Fruit fly (Drosophila melanogaster) whole organism, embryonic: ENCODE results near the gene Cdk1.

Experiments
- Blimp-1 ChIP-seq: fragments of 200-800 bp; sonication (Bioruptor generic); optimal IDR thresholded peaks from 3 replicates; lab custom pipeline; 2018; ENCODE audit warnings: missing biosample characterization, missing genetic modification characterization, mild to moderate bottlenecking, moderate library complexity, missing genetic modification reagents
- CG10147 ChIP-seq: fragments of 200-800 bp; sonication (Bioruptor generic); optimal IDR thresholded peaks from 2 replicates; lab custom pipeline; 2019; ENCODE audit warnings: missing biosample characterization, mild to moderate bottlenecking, missing genetic modification characterization, moderate library complexity
- CG10654 ChIP-seq: fragments of 200-800 bp; sonication (Bioruptor generic); optimal IDR thresholded peaks from 2 replicates; lab custom pipeline; 2016; ENCODE audit warnings: missing biosample characterization, missing genetic modification characterization
- CG10959 ChIP-seq: fragments of 200-800 bp; sonication (Bioruptor generic); IDR thresholded peaks from 2 replicates; pipeline ENCODE4 v1.3.6; 2022; ENCODE audit warnings: missing biosample characterization, missing genetic modification characterization
- CG12071 ChIP-seq: fragments of 200-800 bp; sonication (Bioruptor generic); optimal IDR thresholded peaks from 3 replicates; lab custom pipeline; 2018; ENCODE audit warnings: missing biosample characterization, mild to moderate bottlenecking, missing genetic modification characterization
- CG13287 ChIP-seq: fragments of 200-800 bp; sonication (Bioruptor generic); IDR thresholded peaks from 2 replicates; pipeline ENCODE4 v1.3.6; 2022; ENCODE audit warnings: missing biosample characterization, missing genetic modification characterization; ENCODE audit not compliant: partially characterized antibody
- CG14710 ChIP-seq: fragments of 200-800 bp; sonication (Bioruptor generic); optimal IDR thresholded peaks from 3 replicates; lab custom pipeline; 2019; ENCODE audit warnings: missing biosample characterization, mild to moderate bottlenecking, missing genetic modification characterization, moderate library complexity
- CG1647 ChIP-seq: fragments of 200-800 bp; sonication (Bioruptor generic); optimal IDR thresholded peaks from 3 replicates; lab custom pipeline; 2016; ENCODE audit warnings: missing biosample characterization, missing genetic modification characterization
- CG16813 ChIP-seq: fragments of 200-800 bp; sonication (Bioruptor generic); IDR thresholded peaks from 3 replicates; pipeline ENCODE4 v1.3.6; 2022; ENCODE audit warnings: missing biosample characterization, missing genetic modification characterization; ENCODE audit not compliant: partially characterized antibody
- CG17328 ChIP-seq: fragments of 200-800 bp; sonication (Bioruptor generic); IDR thresholded peaks from 2 replicates; pipeline ENCODE4 v1.3.6; 2022; ENCODE audit warnings: missing biosample characterization, missing genetic modification characterization
- CG17385 ChIP-seq: fragments of 200-800 bp; sonication (Bioruptor generic); optimal IDR thresholded peaks from 3 replicates; lab custom pipeline; 2018; ENCODE audit warnings: missing biosample characterization, mild to moderate bottlenecking, missing genetic modification characterization
- CG1792 ChIP-seq: fragments of 200-800 bp; sonication (Bioruptor generic); optimal IDR thresholded peaks from 2 replicates; lab custom pipeline; 2016; ENCODE audit warnings: missing biosample characterization, missing genetic modification characterization
- CG2678 ChIP-seq: fragments of 200-800 bp; sonication (Bioruptor generic); optimal IDR thresholded peaks from 3 replicates; lab custom pipeline; 2019; ENCODE audit warnings: missing biosample characterization, mild to moderate bottlenecking, missing genetic modification characterization, moderate library complexity
- CG3065 ChIP-seq: fragments of 200-800 bp; sonication (Bioruptor generic); optimal IDR thresholded peaks from 2 replicates; lab custom pipeline; 2016; ENCODE audit warnings: missing biosample characterization, missing genetic modification characterization
- CG31365 ChIP-seq: fragments of 200-800 bp; sonication (Bioruptor generic); optimal IDR thresholded peaks from 2 replicates; lab custom pipeline; 2018; ENCODE audit warnings: missing biosample characterization, mild to moderate bottlenecking, missing genetic modification characterization
- CG3163 ChIP-seq: fragments of 200-800 bp; sonication (Bioruptor generic); optimal IDR thresholded peaks from 3 replicates; lab custom pipeline; 2016; ENCODE audit warnings: missing biosample characterization, missing genetic modification characterization
- CG3407 ChIP-seq: fragments of 200-800 bp; sonication (Bioruptor generic); optimal IDR thresholded peaks from 2 replicates; lab custom pipeline; 2018; ENCODE audit warnings: missing biosample characterization, mild to moderate bottlenecking, missing genetic modification characterization
- CG42726 ChIP-seq: fragments of 200-800 bp; sonication (Bioruptor generic); IDR thresholded peaks from 2 replicates; pipeline ENCODE4 v1.3.6; 2022; ENCODE audit warnings: missing biosample characterization, missing genetic modification characterization; ENCODE audit not compliant: partially characterized antibody
- CG4360 ChIP-seq: fragments of 200-800 bp; sonication (Bioruptor generic); IDR thresholded peaks from 2 replicates; pipeline ENCODE4 v1.3.6; 2022; ENCODE audit warnings: missing biosample characterization, missing genetic modification characterization
- CG6765 ChIP-seq: fragments of 200-800 bp; sonication (Bioruptor generic); optimal IDR thresholded peaks from 3 replicates; lab custom pipeline; 2017; ENCODE audit warnings: missing biosample characterization, mild to moderate bottlenecking, missing genetic modification characterization
- CG7745 ChIP-seq: fragments of 200-800 bp; sonication (Bioruptor generic); optimal IDR thresholded peaks from 2 replicates; lab custom pipeline; 2018; ENCODE audit warnings: missing biosample characterization, mild to moderate bottlenecking, missing genetic modification characterization, moderate library complexity
- D19B ChIP-seq: fragments of 200-800 bp; sonication (Bioruptor generic); optimal IDR thresholded peaks from 2 replicates; lab custom pipeline; 2017; ENCODE audit warnings: missing biosample characterization, mild to moderate bottlenecking, missing genetic modification characterization
- Dad ChIP-seq: fragments of 200-800 bp; sonication (Bioruptor generic); optimal IDR thresholded peaks from 3 replicates; lab custom pipeline; 2016; ENCODE audit warnings: missing biosample characterization, missing genetic modification characterization
- Dp ChIP-seq: fragments of 200-800 bp; sonication (Bioruptor generic); optimal IDR thresholded peaks from 2 replicates; lab custom pipeline; 2018; ENCODE audit warnings: missing biosample characterization, mild to moderate bottlenecking, missing genetic modification characterization, moderate library complexity
- Fer1 ChIP-seq: fragments of 200-800 bp; sonication (Bioruptor generic); optimal IDR thresholded peaks from 2 replicates; lab custom pipeline; 2017; ENCODE audit warnings: missing biosample characterization, mild to moderate bottlenecking, missing genetic modification characterization
- Gsc ChIP-seq: fragments of 200-800 bp; sonication (Bioruptor generic); IDR thresholded peaks from 2 replicates; pipeline ENCODE4 v1.3.6; 2022; ENCODE audit warnings: missing biosample characterization, missing genetic modification characterization
- H15 ChIP-seq: fragments of 200-800 bp; sonication (Bioruptor generic); IDR thresholded peaks from 3 replicates; pipeline ENCODE4 v1.3.6; 2022; ENCODE audit warnings: missing biosample characterization, missing genetic modification characterization
- Hr3 ChIP-seq: fragments of 200-800 bp; sonication (Bioruptor generic); optimal IDR thresholded peaks from 3 replicates; lab custom pipeline; 2016; ENCODE audit warnings: missing biosample characterization, missing genetic modification characterization
- Mad ChIP-seq: fragments of 200-800 bp; sonication (Bioruptor generic); optimal IDR thresholded peaks from 2 replicates; lab custom pipeline; 2016; ENCODE audit warnings: missing biosample characterization, missing genetic modification characterization
- NK7.1 ChIP-seq: fragments of 200-800 bp; sonication (Bioruptor generic); optimal IDR thresholded peaks from 3 replicates; lab custom pipeline; 2016; ENCODE audit warnings: missing biosample characterization, missing genetic modification characterization
- Xrp1 ChIP-seq: fragments of 200-800 bp; sonication (Bioruptor generic); IDR thresholded peaks from 2 replicates; pipeline ENCODE4 v1.3.6; 2022; ENCODE audit warnings: missing biosample characterization, missing genetic modification characterization
- YL-1 ChIP-seq: fragments of 200-800 bp; sonication (Bioruptor generic); optimal IDR thresholded peaks from 3 replicates; lab custom pipeline; 2017; ENCODE audit warnings: missing biosample characterization, mild to moderate bottlenecking, missing genetic modification characterization
- ash1 ChIP-seq: fragments of 200-800 bp; sonication (Bioruptor generic); optimal IDR thresholded peaks from 2 replicates; lab custom pipeline; 2018; ENCODE audit warnings: missing biosample characterization, mild to moderate bottlenecking, missing genetic modification characterization
- chif ChIP-seq, 2 experiments: fragments of 200-800 bp; sonication (Bioruptor generic); optimal IDR thresholded peaks; 3 replicates each; lab custom pipeline; 2016; ENCODE audit warnings: missing biosample characterization in 2 of 2, missing genetic modification characterization in 2 of 2
- ems ChIP-seq: fragments of 200-800 bp; sonication (Bioruptor generic); optimal IDR thresholded peaks from 3 replicates; lab custom pipeline; 2016; ENCODE audit warnings: missing biosample characterization, missing genetic modification characterization
- en ChIP-seq: fragments of 200-800 bp; sonication (Bioruptor generic); optimal IDR thresholded peaks from 2 replicates; lab custom pipeline; 2016; ENCODE audit warnings: missing biosample characterization, missing genetic modification characterization
- exex ChIP-seq: fragments of 200-800 bp; sonication (Bioruptor generic); optimal IDR thresholded peaks from 4 replicates; lab custom pipeline; 2018; ENCODE audit warnings: missing biosample characterization, mild to moderate bottlenecking, missing genetic modification characterization, moderate library complexity
- nom ChIP-seq: fragments of 200-800 bp; sonication (Bioruptor generic); optimal IDR thresholded peaks from 2 replicates; lab custom pipeline; 2017; ENCODE audit warnings: missing biosample characterization, missing genetic modification characterization, mild to moderate bottlenecking, moderate library complexity, missing genetic modification reagents
- peb ChIP-seq: fragments of 200-800 bp; sonication (Bioruptor generic); IDR thresholded peaks from 2 replicates; pipeline ENCODE4 v1.3.6; 2022; ENCODE audit warnings: missing biosample characterization, missing genetic modification characterization
- pfk ChIP-seq: fragments of 200-800 bp; sonication (Bioruptor generic); optimal IDR thresholded peaks from 2 replicates; lab custom pipeline; 2018; ENCODE audit warnings: missing biosample characterization, mild to moderate bottlenecking, missing genetic modification characterization, moderate library complexity
- pho ChIP-seq: fragments of 200-800 bp; sonication (Bioruptor generic); optimal IDR thresholded peaks from 2 replicates; lab custom pipeline; 2016; ENCODE audit warnings: missing biosample characterization, missing genetic modification characterization
- repo ChIP-seq: fragments of 200-800 bp; sonication (Bioruptor generic); optimal IDR thresholded peaks from 2 replicates; lab custom pipeline; 2016; ENCODE audit warnings: missing biosample characterization, missing genetic modification characterization
- rib ChIP-seq: fragments of 200-800 bp; sonication (Bioruptor generic); IDR thresholded peaks from 2 replicates; pipeline ENCODE4 v1.3.6; 2022; ENCODE audit warnings: missing biosample characterization, missing genetic modification characterization
- salm ChIP-seq: fragments of 200-800 bp; sonication (Bioruptor generic); optimal IDR thresholded peaks from 2 replicates; lab custom pipeline; 2018; ENCODE audit warnings: missing biosample characterization, mild to moderate bottlenecking, missing genetic modification characterization
- schlank ChIP-seq: fragments of 200-800 bp; sonication (Bioruptor generic); optimal IDR thresholded peaks from 2 replicates; lab custom pipeline; 2018; ENCODE audit warnings: missing biosample characterization, mild to moderate bottlenecking, missing genetic modification characterization
- slp2 ChIP-seq: fragments of 200-800 bp; sonication (Bioruptor generic); optimal IDR thresholded peaks from 2 replicates; lab custom pipeline; 2016; ENCODE audit warnings: missing biosample characterization, missing genetic modification characterization
- vnd ChIP-seq: fragments of 200-800 bp; sonication (Bioruptor generic); IDR thresholded peaks from 3 replicates; pipeline ENCODE4 v1.3.6; 2022; ENCODE audit warnings: missing biosample characterization, missing genetic modification characterization; ENCODE audit not compliant: partially characterized antibody
- vvl ChIP-seq: fragments of 200-800 bp; sonication (Bioruptor generic); IDR thresholded peaks from 2 replicates; pipeline ENCODE4 v1.3.6; 2022; ENCODE audit warnings: missing biosample characterization, missing genetic modification characterization
- zf30C ChIP-seq: fragments of 200-800 bp; sonication (Bioruptor generic); optimal IDR thresholded peaks from 3 replicates; lab custom pipeline; 2018; ENCODE audit warnings: missing biosample characterization, mild to moderate bottlenecking, missing genetic modification characterization

Gene Cdk1

dm6 chr2L:10387869-10388726 lies 2.0 kb upstream of the Cdk1 start, which contains the start of gene da (continued):
- no peak for TF ChIP-seq exex
- no peak for TF ChIP-seq en
- TF ChIP-seq CG3163 (GFP tag; lab: Kevin White, UChicago), result no peak
- TF ChIP-seq CG17385 (GFP tag; lab: Kevin White, UChicago), result peak; percentile 26
- peak; percentile 25 for TF ChIP-seq CG6765 (GFP tag; lab: Kevin White, UChicago)
- TF ChIP-seq zf30C (GFP tag; lab: Kevin White, UChicago), result no peak
- TF ChIP-seq Dp (GFP tag; lab: Kevin White, UChicago), result peak; percentile 14
- TF ChIP-seq salm (tag; lab: Kevin White, UChicago), result peak; percentile 29
- TF ChIP-seq CG42726, result no peak
- TF ChIP-seq Dad, result peak; percentile 45
- TF ChIP-seq nom (GFP tag; lab: Kevin White, UChicago), result peak; percentile 15
- no peak for TF ChIP-seq CG12071 (GFP tag; lab: Kevin White, UChicago)
- TF ChIP-seq Gsc (GFP tag; lab: Robert Waterston, UW), result no peak
- TF ChIP-seq ash1 (GFP tag; lab: Kevin White, UChicago), result peak; percentile 6
- TF ChIP-seq CG31365 (tag; lab: Kevin White, UChicago), result no peak
- peak; percentile 9 for TF ChIP-seq schlank (tag; lab: Kevin White, UChicago)
- peak; percentile 34 for TF ChIP-seq CG1792
- peak; percentile 46 for TF ChIP-seq ems (GFP tag; lab: Kevin White, UChicago)
- no peak for TF ChIP-seq CG4360 (GFP tag; lab: Robert Waterston, UW)
- TF ChIP-seq CG2678 (tag; lab: Kevin White, UChicago), result peak; percentile 63
- TF ChIP-seq YL-1 (GFP tag; lab: Kevin White, UChicago), result peak; percentile 89
- no peak for TF ChIP-seq Blimp-1 (GFP tag; lab: Kevin White, UChicago)
- TF ChIP-seq CG17328 (GFP tag; lab: Robert Waterston, UW), result peak; percentile 55
- TF ChIP-seq pho (GFP tag; lab: Kevin White, UChicago), result peak; percentile 73
- peak; percentile 26 for TF ChIP-seq Fer1 (GFP tag; lab: Kevin White, UChicago)
- no peak for TF ChIP-seq CG3065
- no peak for TF ChIP-seq CG10959 (GFP tag; lab: Robert Waterston, UW)
- no peak for TF ChIP-seq CG3407 (GFP tag; lab: Kevin White, UChicago)
- TF ChIP-seq Hr3, result peak; percentile 61
- TF ChIP-seq pfk (GFP tag; lab: Kevin White, UChicago), result peak; percentile 86
- peak; percentile 75 for TF ChIP-seq vvl (GFP tag; lab: Robert Waterston, UW)
- peak; percentile 64 for TF ChIP-seq CG16813 (GFP tag; lab: Robert Waterston, UW)
- TF ChIP-seq chif (GFP tag; optimal IDR thresholded peaks at IDR 0.05; lab: Kevin White, UChicago), result peak; percentile 44 to 55
- TF ChIP-seq Mad (GFP tag; lab: Kevin White, UChicago), result peak; percentile 39
- peak; percentile 24 for TF ChIP-seq CG1647 (GFP tag; lab: Kevin White, UChicago)
- TF ChIP-seq Xrp1 (GFP tag; lab: Robert Waterston, UW), result peak; percentile 63
- no peak for TF ChIP-seq CG7745
- TF ChIP-seq CG13287 (GFP tag; lab: Robert Waterston, UW), result peak; percentile 64
- no peak for TF ChIP-seq CG10147 (GFP tag; lab: Kevin White, UChicago)
- TF ChIP-seq rib (GFP tag; lab: Robert Waterston, UW), result peak; percentile 45
- no peak for TF ChIP-seq repo (GFP tag; lab: Kevin White, UChicago)
- peak; percentile 36 for TF ChIP-seq slp2 (GFP tag; lab: Kevin White, UChicago)
- peak; percentile 74 for TF ChIP-seq CG14710
- TF ChIP-seq CG10654, result peak; percentile 64
- TF ChIP-seq vnd (GFP tag; lab: Robert Waterston, UW), result no peak; the same call in 2 of the 3 replicates
- TF ChIP-seq D19B, result peak; percentile 64
- TF ChIP-seq NK7.1 (GFP tag; lab: Kevin White, UChicago), result no peak
- 0 out of 3 replicates have a peak, but pooled peaks have one; percentile 13 for TF ChIP-seq H15 (GFP tag; lab: Robert Waterston, UW)
- peak; percentile 31; the same call in 1 of the 2 replicates for TF ChIP-seq peb (GFP tag; lab: Robert Waterston, UW)
